Worm (Caenorhabditis elegans) whole organism, L4 larva: ENCODE results near the gene C02H6.3.

Experiments
- T20F7.1 ChIP-seq: fragments of 200-800 bp; sonication (Bioruptor generic); optimal IDR thresholded peaks from 2 replicates; lab custom pipeline; 2018; ENCODE audit warnings: mild to moderate bottlenecking, missing genetic modification characterization, missing compliant biosample characterization
- ama-1 ChIP-seq: fragments of 150-350 bp; optimal IDR thresholded peaks from 2 replicates; lab custom pipeline; 2014; ENCODE audit warnings: inconsistent platforms, mixed read lengths
- daf-8 ChIP-seq: fragments of 200-800 bp; sonication (Bioruptor generic); IDR thresholded peaks from 2 replicates; pipeline ENCODE4 v1.3.6; 2022; ENCODE audit warnings: missing genetic modification characterization, missing compliant biosample characterization
- hif-1 ChIP-seq, 2 experiments: sonication (generic microtip); optimal IDR thresholded peaks; 2 replicates each; lab custom pipeline; 2016 to 2017; ENCODE audit warnings: missing compliant biosample characterization in 2 of 2, missing genetic modification characterization in 2 of 2, missing genetic modification reagents in 2 of 2, missing genotype in 2 of 2, mild to moderate bottlenecking in 1 of 2
- mep-1 ChIP-seq: fragments of 150-350 bp; sonication (generic microtip); optimal IDR thresholded peaks from 3 replicates; lab custom pipeline; 2014; ENCODE audit warnings: missing biosample characterization, missing genetic modification characterization
- pha-4 ChIP-seq, 2 experiments: fragments of 150-350 bp in 1 of 2; fragments of 200-800 bp in 1 of 2; sonication (Bioruptor generic) in 1 of 2; IDR thresholded peaks in 1 of 2; optimal IDR thresholded peaks in 1 of 2; 2 replicates each; pipeline versions ENCODE4 v1.3.6 to Lab custom; 2014 to 2022; ENCODE audit warnings: missing genetic modification characterization in 2 of 2, missing genetic modification reagents in 2 of 2, missing biosample characterization in 1 of 2, missing compliant biosample characterization in 1 of 2
- unc-62 ChIP-seq, 3 experiments: fragments of 150-350 bp in 1 of 3; sonication (generic microtip); optimal IDR thresholded peaks in 2 of 3; peaks in 1 of 3; 1 replicate in 1 of 3; 2 replicates in 2 of 3; lab custom pipeline; 2014 to 2017; ENCODE audit warnings: missing biosample characterization in 3 of 3, missing genetic modification characterization in 3 of 3, missing genetic modification reagents in 3 of 3, missing genotype in 1 of 3
- ztf-11 ChIP-seq: fragments of 150-350 bp; optimal IDR thresholded peaks from 2 replicates; lab custom pipeline; 2014; ENCODE audit warnings: missing biosample characterization, missing genetic modification characterization

DNA sequence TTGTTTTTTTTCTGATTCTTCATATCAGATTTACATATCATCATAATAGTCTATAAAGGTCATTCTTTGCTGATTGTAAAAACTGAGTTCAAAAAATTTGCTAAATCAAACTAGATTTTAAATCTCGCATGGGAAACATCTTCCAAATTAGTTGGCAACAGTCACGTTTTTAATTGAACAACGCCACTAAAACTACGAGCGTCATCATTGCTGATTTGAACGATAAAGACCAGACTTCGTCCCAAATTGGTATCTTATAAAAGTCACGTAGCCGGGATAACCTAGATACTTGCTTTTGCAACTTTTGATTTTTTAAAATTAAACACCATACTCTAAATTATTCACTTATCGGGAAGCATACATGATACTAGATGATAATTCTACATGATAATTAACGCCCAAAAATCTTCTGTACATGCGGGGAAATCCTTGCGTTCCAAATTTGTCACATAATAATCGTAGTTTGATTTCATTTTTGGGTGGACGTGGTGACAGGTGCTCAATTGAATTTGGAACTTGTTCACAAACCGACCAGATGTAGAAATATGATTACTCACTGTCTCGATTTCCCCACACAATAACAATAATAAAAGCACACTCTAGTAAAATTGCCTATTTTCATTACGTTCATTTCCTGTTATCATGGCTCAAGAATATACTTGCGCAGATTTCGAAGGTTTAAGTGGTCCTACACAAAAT lies 29.5 kb upstream of the C02H6.3 start, which contains the start of gene srw-67:
- TF ChIP-seq daf-8 (no peak), ztf-11 (tag; lab: Kevin White, UChicago) (no peak), pha-4 (GFP tag; IDR thresholded peaks at IDR 0.05; lab: Robert Waterston, UW) (no peak), pha-4 (tag; optimal IDR thresholded peaks at IDR 0.05; lab: Kevin White, UChicago) (no peak), ama-1 (lab: Kevin White, UChicago) (no peak), mep-1 (no peak), hif-1 (tag; optimal IDR thresholded peaks at IDR 0.05; lab: Kevin White, UChicago) (peak in 1 of 2 experiments; percentile 70), unc-62 (GFP tag; optimal IDR thresholded peaks at IDR 0.05 in 1 of 2; lab: Kevin White, UChicago) (peak in 1 of 2 experiments; percentile 90), unc-62 (tag; optimal IDR thresholded peaks at IDR 0.05; lab: Kevin White, UChicago) (no peak), T20F7.1 (GFP tag; lab: Kevin White, UChicago) (no peak)
